Fruit fly (Drosophila melanogaster) whole organism, pupa: ENCODE results near the gene scpr-A.

Experiments
- CG12605 ChIP-seq: fragments of 200-800 bp; sonication (Bioruptor generic); IDR thresholded peaks from 2 replicates; pipeline ENCODE4 v1.3.6; 2022; ENCODE audit warnings: missing biosample characterization, missing genetic modification characterization
- CG13204 ChIP-seq: fragments of 200-800 bp; sonication (Bioruptor generic); optimal IDR thresholded peaks from 2 replicates; lab custom pipeline; 2018; ENCODE audit warnings: missing biosample characterization, mild to moderate bottlenecking, missing genetic modification characterization, moderate library complexity
- CG14655 ChIP-seq: fragments of 200-800 bp; sonication (Bioruptor generic); optimal IDR thresholded peaks from 3 replicates; lab custom pipeline; 2017; ENCODE audit warnings: mild to moderate bottlenecking, missing biosample characterization, missing genetic modification reagents, missing genetic modification characterization
- CG17806 ChIP-seq: fragments of 200-800 bp; sonication (Bioruptor generic); optimal IDR thresholded peaks from 2 replicates; lab custom pipeline; 2018; ENCODE audit warnings: missing biosample characterization, mild to moderate bottlenecking, missing genetic modification characterization, moderate library complexity
- CG32121 ChIP-seq: fragments of 200-800 bp; sonication (Bioruptor generic); IDR thresholded peaks from 2 replicates; pipeline ENCODE4 v1.3.6; 2022; ENCODE audit warnings: missing biosample characterization, missing genetic modification characterization
- CG34367 ChIP-seq: fragments of 200-800 bp; sonication (Bioruptor generic); optimal IDR thresholded peaks from 2 replicates; lab custom pipeline; 2018; ENCODE audit warnings: missing biosample characterization, mild to moderate bottlenecking, missing genetic modification characterization
- CG8159 ChIP-seq: fragments of 200-800 bp; sonication (Bioruptor generic); optimal IDR thresholded peaks from 3 replicates; lab custom pipeline; 2018; ENCODE audit warnings: missing biosample characterization, mild to moderate bottlenecking, missing genetic modification characterization, moderate library complexity
- D1 ChIP-seq: fragments of 200-800 bp; sonication (Bioruptor generic); optimal IDR thresholded peaks from 2 replicates; lab custom pipeline; 2018; ENCODE audit warnings: missing biosample characterization, mild to moderate bottlenecking, missing genetic modification characterization, moderate library complexity
- EcR ChIP-seq: fragments of 200-800 bp; sonication (Bioruptor generic); optimal IDR thresholded peaks from 3 replicates; lab custom pipeline; 2019; ENCODE audit warnings: missing biosample characterization, missing genetic modification characterization, mild to moderate bottlenecking, moderate library complexity, missing genetic modification reagents
- Ets98B ChIP-seq: fragments of 200-800 bp; sonication (Bioruptor generic); IDR thresholded peaks from 2 replicates; pipeline ENCODE4 v1.3.6; 2022; ENCODE audit warnings: missing biosample characterization, missing genetic modification characterization
- Pif1A ChIP-seq: fragments of 200-800 bp; sonication (Bioruptor generic); optimal IDR thresholded peaks from 3 replicates; lab custom pipeline; 2016; ENCODE audit warnings: missing biosample characterization, missing genetic modification characterization
- fd96Ca ChIP-seq: fragments of 200-800 bp; sonication (Bioruptor generic); IDR thresholded peaks from 3 replicates; pipeline ENCODE4 v1.3.6; 2022; ENCODE audit warnings: missing biosample characterization, missing genetic modification characterization

- TF ChIP-seq CG12605, result no peak
- TF ChIP-seq Ets98B (GFP tag; lab: Robert Waterston, UW), result no peak
- TF ChIP-seq CG34367 (tag; lab: Kevin White, UChicago), result no peak
- no peak for TF ChIP-seq CG13204 (GFP tag; lab: Kevin White, UChicago)
- no peak for TF ChIP-seq CG17806 (tag; lab: Kevin White, UChicago)
- TF ChIP-seq Pif1A (GFP tag; lab: Kevin White, UChicago), result no peak
- no peak for TF ChIP-seq CG8159 (tag; lab: Kevin White, UChicago)
- TF ChIP-seq EcR (GFP tag; lab: Kevin White, UChicago), result no peak
- no peak for TF ChIP-seq fd96Ca
- TF ChIP-seq CG32121 (GFP tag; lab: Robert Waterston, UW), result no peak
- no peak for TF ChIP-seq CG14655 (GFP tag; lab: Kevin White, UChicago)
- TF ChIP-seq D1 (tag; lab: Kevin White, UChicago), result no peak
Observed at dm6 chr3R:11231705-11232261, 9.2 kb upstream of the scpr-A start, which contains the start of the genes CG17187 and Dph3.
